Worm (Caenorhabditis elegans) whole organism, L1 larva: ENCODE data around the gene unc-115.

Experiments used
- C34B4.2 ChIP-seq: sonication (generic microtip); optimal IDR thresholded peaks from 2 replicates; lab custom pipeline; 2017; ENCODE audit warnings: mild to moderate bottlenecking, missing genetic modification characterization, missing compliant biosample characterization
- alr-1 ChIP-seq: fragments of 200-800 bp; sonication (Bioruptor generic); optimal IDR thresholded peaks from 2 replicates; lab custom pipeline; 2018; ENCODE audit warnings: borderline replicate concordance, mild to moderate bottlenecking, missing genetic modification characterization, missing compliant biosample characterization
- aly-2 ChIP-seq: fragments of 150-350 bp; optimal IDR thresholded peaks from 2 replicates; lab custom pipeline; 2014; ENCODE audit warnings: missing biosample characterization, missing genetic modification characterization
- blmp-1 ChIP-seq: fragments of 150-350 bp; optimal IDR thresholded peaks from 2 replicates; lab custom pipeline; 2014; ENCODE audit warnings: missing biosample characterization, missing genetic modification characterization
- ceh-88 ChIP-seq: fragments of 200-800 bp; sonication (Bioruptor generic); IDR thresholded peaks from 2 replicates; pipeline ENCODE4 v1.3.6; 2022; ENCODE audit warnings: missing genetic modification characterization, missing compliant biosample characterization
- efl-1 ChIP-seq, 4 experiments: fragments of 150-350 bp; optimal IDR thresholded peaks in 3 of 4; peaks in 1 of 4; 1 replicate in 1 of 4; 2 replicates in 3 of 4; lab custom pipeline; 2014; ENCODE audit warnings: missing biosample characterization in 2 of 4, missing genetic modification characterization in 2 of 4, missing genetic modification reagents in 2 of 4
- egl-13 ChIP-seq: sonication (generic microtip); optimal IDR thresholded peaks from 2 replicates; lab custom pipeline; 2016; ENCODE audit warnings: missing genotype, missing genetic modification reagents, missing genetic modification characterization, missing compliant biosample characterization
- egl-27 ChIP-seq, 2 experiments: fragments of 150-350 bp in 1 of 2; sonication (generic microtip); optimal IDR thresholded peaks; 3 replicates each; lab custom pipeline; 2017 to 2018; ENCODE audit warnings: missing biosample characterization in 2 of 2, missing genetic modification characterization in 2 of 2, missing genetic modification reagents in 2 of 2
- elt-2 ChIP-seq: sonication (generic microtip); optimal IDR thresholded peaks from 2 replicates; lab custom pipeline; 2016; ENCODE audit warnings: missing genetic modification characterization, mild to moderate bottlenecking, inconsistent platforms, missing compliant biosample characterization, missing genetic modification reagents
- elt-3 ChIP-seq, 6 experiments: fragments of 150-350 bp in 1 of 6; sonication (generic microtip); optimal IDR thresholded peaks; 2 replicates each; lab custom pipeline; 2017 to 2018; ENCODE audit warnings: missing biosample characterization in 6 of 6, missing genetic modification characterization in 6 of 6, inconsistent platforms in 1 of 6
- ets-5 ChIP-seq: fragments of 200-800 bp; sonication (Bioruptor generic); IDR thresholded peaks from 2 replicates; pipeline ENCODE4 v1.3.6; 2022; ENCODE audit warnings: missing genetic modification characterization, missing compliant biosample characterization
- fkh-10 ChIP-seq: sonication (generic microtip); optimal IDR thresholded peaks from 2 replicates; lab custom pipeline; 2017; ENCODE audit warnings: missing biosample characterization, missing genetic modification reagents, missing genetic modification characterization
- fkh-4 ChIP-seq: sonication (generic microtip); optimal IDR thresholded peaks from 2 replicates; lab custom pipeline; 2016; ENCODE audit warnings: missing compliant biosample characterization, missing genetic modification characterization, borderline replicate concordance
- fos-1 ChIP-seq: fragments of 150-350 bp; optimal IDR thresholded peaks from 2 replicates; lab custom pipeline; 2014; ENCODE audit warnings: missing biosample characterization, missing genetic modification characterization
- grh-1 ChIP-seq: fragments of 200-800 bp; sonication (Bioruptor generic); IDR thresholded peaks from 2 replicates; pipeline ENCODE4 v1.3.6; 2022; ENCODE audit warnings: missing genetic modification reagents, missing genetic modification characterization, missing compliant biosample characterization
- lin-13 ChIP-seq: fragments of 150-350 bp; optimal IDR thresholded peaks from 2 replicates; lab custom pipeline; 2014; ENCODE audit warnings: missing biosample characterization, missing genetic modification reagents, missing genetic modification characterization
- lin-14 ChIP-seq: fragments of 200-800 bp; sonication (Bioruptor generic); optimal IDR thresholded peaks from 2 replicates; lab custom pipeline; 2018; ENCODE audit warnings: mild to moderate bottlenecking, missing genetic modification characterization, moderate library complexity, missing compliant biosample characterization
- lin-15B ChIP-seq: fragments of 150-350 bp; sonication (generic microtip); optimal IDR thresholded peaks from 3 replicates; lab custom pipeline; 2014; ENCODE audit warnings: missing biosample characterization, missing genetic modification characterization
- lsy-2 ChIP-seq, 2 experiments: fragments of 150-350 bp; optimal IDR thresholded peaks; 2 replicates each; lab custom pipeline; 2014; ENCODE audit warnings: missing biosample characterization in 2 of 2, missing genetic modification characterization in 2 of 2
- mep-1 ChIP-seq: fragments of 150-350 bp; optimal IDR thresholded peaks from 2 replicates; lab custom pipeline; 2014; ENCODE audit warnings: missing biosample characterization, missing genetic modification characterization
- nhr-12 ChIP-seq: sonication (generic microtip); optimal IDR thresholded peaks from 2 replicates; lab custom pipeline; 2017; ENCODE audit warnings: missing biosample characterization, missing genetic modification characterization
- nhr-20 ChIP-seq: sonication (generic microtip); optimal IDR thresholded peaks from 2 replicates; lab custom pipeline; 2016; ENCODE audit warnings: mild to moderate bottlenecking, missing genetic modification characterization, missing compliant biosample characterization
- nhr-237 ChIP-seq: fragments of 150-350 bp; optimal IDR thresholded peaks from 2 replicates; lab custom pipeline; 2014; ENCODE audit warnings: missing biosample characterization, missing genetic modification characterization
- nhr-28 ChIP-seq: fragments of 150-350 bp; optimal IDR thresholded peaks from 2 replicates; lab custom pipeline; 2014; ENCODE audit warnings: missing biosample characterization, missing genetic modification characterization
- nhr-71 ChIP-seq: sonication (generic microtip); optimal IDR thresholded peaks from 2 replicates; lab custom pipeline; 2016; ENCODE audit warnings: mild to moderate bottlenecking, missing genetic modification characterization, moderate library complexity, missing compliant biosample characterization
- nhr-76 ChIP-seq: sonication (generic microtip); optimal IDR thresholded peaks from 2 replicates; lab custom pipeline; 2017; ENCODE audit warnings: missing biosample characterization, missing genetic modification characterization
- nhr-85 ChIP-seq: sonication (generic microtip); peaks from one replicate; lab custom pipeline; 2016; ENCODE audit warnings: missing genetic modification characterization, inconsistent platforms, missing compliant biosample characterization
- nhr-90 ChIP-seq: sonication (generic microtip); optimal IDR thresholded peaks from 2 replicates; lab custom pipeline; 2016; ENCODE audit warnings: mild to moderate bottlenecking, missing genetic modification characterization, missing compliant biosample characterization; ENCODE audit not compliant: poor library complexity
- pag-3 ChIP-seq: sonication (generic microtip); optimal IDR thresholded peaks from 2 replicates; lab custom pipeline; 2017; ENCODE audit warnings: missing genetic modification characterization, mild to moderate bottlenecking, missing compliant biosample characterization, antibody characterized with exemption, borderline replicate concordance; ENCODE audit not compliant: insufficient read depth
- rnt-1 ChIP-seq: sonication (generic microtip); optimal IDR thresholded peaks from 2 replicates; lab custom pipeline; 2016; ENCODE audit warnings: mild to moderate bottlenecking, missing genetic modification characterization, moderate library complexity, missing compliant biosample characterization
- snu-23 ChIP-seq: sonication (generic microtip); optimal IDR thresholded peaks from 2 replicates; lab custom pipeline; 2016; ENCODE audit warnings: missing genetic modification characterization, missing compliant biosample characterization
- swsn-7 ChIP-seq: sonication (generic microtip); optimal IDR thresholded peaks from 2 replicates; lab custom pipeline; 2016; ENCODE audit warnings: missing genetic modification characterization, missing compliant biosample characterization
- unc-130 ChIP-seq: fragments of 150-350 bp; optimal IDR thresholded peaks from 2 replicates; lab custom pipeline; 2017; ENCODE audit warnings: missing biosample characterization, missing genetic modification characterization, inconsistent platforms
- unc-62 ChIP-seq: fragments of 150-350 bp; optimal IDR thresholded peaks from 2 replicates; lab custom pipeline; 2014; ENCODE audit warnings: missing biosample characterization, missing genetic modification reagents, missing genetic modification characterization
- xbp-1 ChIP-seq: sonication (generic microtip); optimal IDR thresholded peaks from 2 replicates; lab custom pipeline; 2016; ENCODE audit warnings: missing genetic modification characterization, missing compliant biosample characterization
- zip-4 ChIP-seq: fragments of 200-800 bp; sonication (Bioruptor generic); optimal IDR thresholded peaks from 2 replicates; lab custom pipeline; 2018; ENCODE audit warnings: mild to moderate bottlenecking, missing genetic modification characterization, moderate library complexity, missing compliant biosample characterization
- ztf-11 ChIP-seq, 2 experiments: sonication (generic microtip); optimal IDR thresholded peaks; 2 replicates each; lab custom pipeline; 2016 to 2017; ENCODE audit warnings: missing genetic modification characterization in 2 of 2, missing biosample characterization in 1 of 2, missing compliant biosample characterization in 1 of 2
- ztf-4 ChIP-seq: fragments of 150-350 bp; optimal IDR thresholded peaks from 2 replicates; lab custom pipeline; 2014; ENCODE audit warnings: missing biosample characterization, missing genetic modification characterization

Gene unc-115

DNA sequence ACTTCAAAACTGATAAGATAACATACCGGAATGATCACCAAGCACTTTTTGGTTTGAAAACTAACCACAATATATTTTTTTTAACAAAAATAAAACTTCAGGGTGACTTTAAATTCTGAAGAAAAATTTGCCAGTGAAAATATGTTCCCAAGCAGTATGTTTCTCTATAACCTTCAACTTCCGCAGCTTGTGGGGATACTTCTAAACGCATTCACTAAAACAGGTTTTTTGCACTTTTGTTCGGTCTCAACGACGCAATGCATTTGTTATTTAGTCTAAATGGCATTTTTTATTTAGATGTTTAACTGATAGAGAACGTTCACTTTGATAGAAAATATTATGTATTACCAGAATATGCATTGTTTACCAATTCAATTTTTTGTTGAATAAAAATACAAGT is 42.6 kb downstream of the unc-115 start:
- TF ChIP-seq lin-14 (peak; percentile 14), ceh-88 (GFP tag; lab: Robert Waterston, UW) (no peak), C34B4.2 (no peak), nhr-237 (tag; lab: Kevin White, UChicago) (no peak), blmp-1 (peak; percentile 27), xbp-1 (no peak), efl-1 (optimal IDR thresholded peaks at IDR 0.05; lab: Kevin White, UChicago) (no peak), efl-1 (GFP tag; optimal IDR thresholded peaks at IDR 0.05 in 1 of 2; lab: Kevin White, UChicago) (peak in 1 of 2 experiments; percentile 62), lin-13 (GFP tag; lab: Kevin White, UChicago) (no peak), aly-2 (tag; lab: Kevin White, UChicago) (no peak), nhr-85 (peak; percentile 60), fos-1 (tag; lab: Kevin White, UChicago) (no peak), elt-3 (tag; optimal IDR thresholded peaks at IDR 0.05; lab: Kevin White, UChicago) (peak in 1 of 6 experiments; percentile 38), mep-1 (tag; lab: Kevin White, UChicago) (no peak), grh-1 (GFP tag; lab: Robert Waterston, UW) (peak; percentile 76), nhr-20 (tag; lab: Kevin White, UChicago) (no peak), lin-15B (tag; lab: Kevin White, UChicago) (no peak)

DNA sequence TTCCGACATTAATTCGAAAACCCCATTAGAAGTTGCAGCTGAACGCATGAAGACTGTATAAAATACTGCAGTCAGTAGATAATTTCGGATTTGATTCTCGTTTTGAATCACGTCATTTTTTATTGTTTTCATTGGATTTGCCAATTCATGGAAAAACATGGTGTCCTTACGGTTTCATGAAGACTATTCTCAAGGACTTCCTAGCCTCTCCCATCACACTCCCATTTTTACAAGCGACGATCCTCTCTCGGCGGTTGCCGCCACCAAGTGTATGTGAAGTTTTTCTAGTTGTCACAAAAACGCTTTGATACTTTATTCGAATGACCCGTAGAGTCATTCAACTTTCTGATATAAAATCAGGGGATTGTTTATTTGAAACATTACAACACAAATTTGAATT is 43.1 kb downstream of the unc-115 start:
- TF ChIP-seq nhr-76 (tag; lab: Kevin White, UChicago) (no peak), unc-130 (tag; lab: Kevin White, UChicago) (no peak), lsy-2 (tag; optimal IDR thresholded peaks at IDR 0.05; lab: Kevin White, UChicago) (peak in 1 of 2 experiments; percentile 1), fkh-10 (GFP tag; lab: Kevin White, UChicago) (no peak), rnt-1 (tag; lab: Kevin White, UChicago) (no peak), blmp-1 (peak; percentile 53), lin-14 (peak; percentile 59), egl-27 (tag; optimal IDR thresholded peaks at IDR 0.05; lab: Kevin White, UChicago) (no peak)

DNA sequence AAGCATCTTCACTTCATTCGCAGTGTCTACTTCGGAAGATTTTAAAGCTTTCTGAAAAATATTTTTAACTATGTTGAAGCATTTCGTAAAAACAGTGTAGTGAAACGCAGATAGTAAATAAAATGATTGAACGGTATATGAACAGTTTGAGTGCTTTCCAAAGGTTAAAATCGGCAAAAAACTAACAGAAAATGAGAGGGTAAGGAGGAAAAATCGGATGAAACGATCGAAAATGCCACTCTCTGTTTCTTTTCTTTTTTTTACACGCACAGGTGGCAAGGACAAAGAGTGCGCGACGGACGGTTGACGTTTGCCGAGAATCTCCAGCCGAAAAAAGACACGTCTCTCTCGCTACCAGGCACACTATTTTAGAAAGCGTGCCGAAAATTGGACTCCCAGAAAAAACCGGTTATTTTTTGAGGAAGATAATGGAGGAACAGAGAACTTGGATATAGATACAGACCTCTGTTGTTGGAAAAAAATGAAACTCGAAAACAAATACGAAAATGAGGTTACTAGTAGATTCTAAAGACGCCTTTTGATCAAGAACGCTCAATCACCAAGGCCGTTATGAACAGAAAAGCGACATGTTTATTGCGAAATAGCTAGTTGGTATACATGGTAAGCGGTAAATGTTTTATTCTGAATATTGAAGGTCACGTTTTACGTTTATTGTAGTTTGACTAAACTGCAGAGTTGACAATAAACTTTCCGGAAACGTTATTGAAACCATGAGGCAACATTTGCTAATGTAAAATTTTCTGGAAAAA is 47.8 kb downstream of the unc-115 start, which contains the start of gene myrf-2:
Gene myrf-2 (minus strand): TSS at position 51 of the 770 bp plus-strand sequence.
- TF ChIP-seq egl-13 (tag; lab: Kevin White, UChicago) (no peak), nhr-85 (peak; percentile 90), lsy-2 (tag; optimal IDR thresholded peaks at IDR 0.05; lab: Kevin White, UChicago) (peak in 1 of 2 experiments; percentile 20), swsn-7 (tag; lab: Kevin White, UChicago) (peak; percentile 1), nhr-28 (tag; lab: Kevin White, UChicago) (no peak), mep-1 (tag; lab: Kevin White, UChicago) (peak; percentile 47), ets-5 (GFP tag; lab: Robert Waterston, UW) (no peak), nhr-20 (tag; lab: Kevin White, UChicago) (peak; percentile 59), fos-1 (tag; lab: Kevin White, UChicago) (no peak), elt-3 (tag; optimal IDR thresholded peaks at IDR 0.05; lab: Kevin White, UChicago) (peak in 2 of 6 experiments; percentile 30 to 58), xbp-1 (peak; percentile 33), zip-4 (GFP tag; lab: Kevin White, UChicago) (peak; percentile 63), lin-14 (peak; percentile 89), unc-62 (GFP tag; lab: Kevin White, UChicago) (no peak), fkh-4 (tag; lab: Kevin White, UChicago) (no peak), pag-3 (tag; lab: Kevin White, UChicago) (peak; percentile 87), nhr-71 (tag; lab: Kevin White, UChicago) (peak; percentile 36), ztf-4 (tag; lab: Kevin White, UChicago) (no peak), nhr-90 (peak; percentile 19), nhr-12 (tag; lab: Kevin White, UChicago) (no peak), grh-1 (GFP tag; lab: Robert Waterston, UW) (peak; percentile 91), fkh-10 (GFP tag; lab: Kevin White, UChicago) (no peak), snu-23 (peak; percentile 47), alr-1 (tag; lab: Kevin White, UChicago) (no peak), blmp-1 (peak; percentile 89), elt-2 (tag; lab: Kevin White, UChicago) (no peak), ztf-11 (tag; optimal IDR thresholded peaks at IDR 0.05; lab: Kevin White, UChicago) (no peak), C34B4.2 (no peak)
- TF ChIP-seq, all 84 proteins: peak for 15
